Worm (Caenorhabditis elegans): Measurements from ENCODE around the gene T07A5.7.

T07A5.7 gene

DNA sequence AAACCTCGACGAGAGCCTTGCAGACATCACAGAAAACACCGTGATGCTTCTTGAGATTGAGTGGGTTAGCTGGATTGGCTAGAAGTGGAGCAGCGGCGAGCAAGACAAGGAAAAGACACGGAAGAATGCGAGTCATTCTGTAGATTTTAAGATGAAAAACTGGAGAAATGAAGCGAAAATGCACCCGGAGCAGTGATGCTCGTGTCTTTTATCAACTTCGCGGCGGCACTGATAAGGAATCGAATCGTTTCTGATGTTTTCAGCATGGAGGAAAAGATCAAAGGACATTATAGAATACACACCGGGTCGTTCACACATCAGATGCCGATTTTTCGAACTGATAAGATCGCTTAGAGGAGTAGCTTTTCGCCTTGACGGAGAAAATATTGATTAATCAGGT is 44.5 kb upstream of the T07A5.7 start, which contains the start of gene spp-1:
TSS of gene spp-1 (minus strand) at position 287 of the 400 bp plus-strand sequence.
- TF ChIP-seq crh-2 (tag; optimal IDR thresholded peaks at IDR 0.05) = peak; percentile 38
- no peak for TF ChIP-seq nhr-12 (tag; optimal IDR thresholded peaks at IDR 0.05)
- TF ChIP-seq fos-1 (tag; optimal IDR thresholded peaks at IDR 0.05) = peak; percentile 75
- no peak for TF ChIP-seq sma-3 (GFP tag; optimal IDR thresholded peaks at IDR 0.05)
- peak; percentile 54 for TF ChIP-seq sma-9 (GFP tag; optimal IDR thresholded peaks at IDR 0.05)
- no peak for TF ChIP-seq sma-9 (tag; optimal IDR thresholded peaks at IDR 0.05)
- peak; percentile 37 for TF ChIP-seq gmeb-1 (tag; optimal IDR thresholded peaks at IDR 0.05)

DNA sequence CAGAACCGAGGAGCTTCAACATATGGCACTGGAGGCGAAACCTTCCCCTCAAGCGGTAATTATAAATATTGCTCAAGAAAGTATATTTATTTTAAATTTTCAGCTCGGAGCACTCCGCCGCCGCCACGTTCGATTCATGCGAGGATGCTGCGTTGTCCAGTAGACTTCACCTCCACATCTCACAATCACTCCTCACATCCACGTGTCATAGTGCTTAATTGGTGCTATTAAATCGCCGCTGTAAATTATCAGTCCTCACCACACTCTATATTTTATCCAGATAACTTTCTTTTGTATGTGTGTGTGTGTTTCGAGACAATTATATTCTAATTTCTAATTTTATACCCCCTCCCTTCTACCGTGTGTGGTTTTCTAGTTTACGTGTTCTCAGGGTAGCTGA is 43.7 kb upstream of the T07A5.7 start:
- TF ChIP-seq mab-5 (tag; optimal IDR thresholded peaks at IDR 0.05) (no peak), dmd-4 (tag; optimal IDR thresholded peaks at IDR 0.05) (no peak), crh-2 (tag; optimal IDR thresholded peaks at IDR 0.05) (peak; percentile 25), sma-9 (GFP tag; optimal IDR thresholded peaks at IDR 0.05) (no peak), sma-9 (tag; optimal IDR thresholded peaks at IDR 0.05) (no peak), ztf-4 (tag; optimal IDR thresholded peaks at IDR 0.05) (no peak), gmeb-1 (tag; optimal IDR thresholded peaks at IDR 0.05) (no peak), nhr-6 (tag; optimal IDR thresholded peaks at IDR 0.05) (no peak)

DNA sequence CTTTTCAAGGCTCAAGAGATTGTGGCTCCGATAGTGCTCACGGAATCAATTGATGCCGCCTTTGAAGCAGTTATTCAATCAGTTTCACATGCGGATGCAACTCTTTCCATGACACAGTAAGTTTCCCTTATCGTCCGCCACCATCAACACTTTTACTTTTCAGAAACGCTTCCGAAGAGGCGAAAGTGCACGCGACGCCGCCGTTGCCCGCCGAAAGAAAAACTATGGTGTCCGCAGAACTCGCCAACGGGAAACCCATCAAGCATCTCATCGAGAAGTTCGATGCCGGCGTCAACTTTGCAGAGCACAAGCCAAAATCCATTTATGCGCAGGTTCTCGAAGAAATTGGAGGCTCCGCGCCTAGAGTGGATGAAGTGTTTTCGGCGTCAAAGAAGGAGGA is 42.5 kb upstream of the T07A5.7 start:
- no peak for TF ChIP-seq ztf-4 (tag; optimal IDR thresholded peaks at IDR 0.05)
- no peak for TF ChIP-seq nhr-12 (tag; optimal IDR thresholded peaks at IDR 0.05)
- TF ChIP-seq nhr-21 (tag; optimal IDR thresholded peaks at IDR 0.05) = no peak
- TF ChIP-seq skn-1 (tag; optimal IDR thresholded peaks at IDR 0.05) = no peak
- no peak for TF ChIP-seq unc-55 (GFP tag; optimal IDR thresholded peaks at IDR 0.05)
- no peak for TF ChIP-seq ZK546.5 (tag; optimal IDR thresholded peaks at IDR 0.05)
- TF ChIP-seq blmp-1 (tag; optimal IDR thresholded peaks at IDR 0.05; ENCODE audit: insufficient read depth) = no peak
- TF ChIP-seq R02D3.7 (tag; optimal IDR thresholded peaks at IDR 0.05) = no peak
- TF ChIP-seq lin-13 (GFP tag; optimal IDR thresholded peaks at IDR 0.05) = no peak
- no peak for TF ChIP-seq fos-1 (tag; optimal IDR thresholded peaks at IDR 0.05)
- no peak for TF ChIP-seq nhr-129 (tag; optimal IDR thresholded peaks at IDR 0.05)
- no peak for TF ChIP-seq aly-2 (tag; optimal IDR thresholded peaks at IDR 0.05)
- TF ChIP-seq ceh-82 (tag; optimal IDR thresholded peaks at IDR 0.05) = no peak
- TF ChIP-seq crh-2 (tag; optimal IDR thresholded peaks at IDR 0.05) = no peak
- no peak for TF ChIP-seq sem-4 (tag; optimal IDR thresholded peaks at IDR 0.05)
- no peak for TF ChIP-seq nhr-237 (tag; optimal IDR thresholded peaks at IDR 0.05)
- no peak for TF ChIP-seq peb-1 (tag; optimal IDR thresholded peaks at IDR 0.05)
- TF ChIP-seq ama-1 (optimal IDR thresholded peaks at IDR 0.05) = no peak
- no peak for TF ChIP-seq nhr-6 (tag; optimal IDR thresholded peaks at IDR 0.05)

DNA sequence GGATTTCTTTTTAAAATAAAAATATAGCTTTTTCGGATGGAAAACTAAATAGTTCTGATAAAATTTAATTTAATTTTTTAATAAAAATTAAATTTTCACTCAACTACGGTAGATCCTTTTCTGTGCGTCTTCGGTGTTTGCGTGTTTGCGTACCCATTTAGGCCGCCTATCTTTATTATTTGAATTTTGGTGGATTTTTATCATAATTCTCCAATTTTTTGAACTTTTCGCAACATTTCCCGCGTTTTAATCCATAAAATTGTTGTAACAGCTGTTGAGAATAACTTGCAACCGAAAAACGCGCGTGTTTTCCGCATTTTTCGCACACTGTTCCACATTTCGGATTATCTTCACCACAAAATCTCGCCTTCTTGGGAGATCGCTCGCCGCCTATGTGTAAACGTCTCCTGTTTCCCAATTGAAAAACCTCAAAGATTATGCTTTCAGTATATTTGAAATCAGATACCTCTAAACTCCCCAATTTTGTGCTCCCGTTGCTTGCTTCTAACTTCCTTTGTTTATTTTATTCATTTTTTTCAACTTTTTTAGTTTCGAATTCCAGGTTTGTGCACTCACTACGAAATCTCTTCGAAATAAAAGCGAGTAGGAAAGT is 40.8 kb upstream of the T07A5.7 start, which contains the start of gene T07C4.3:
TSS of gene T07C4.3 (plus strand) at position 563 of the 613 bp plus-strand sequence.
- TF ChIP-seq dmd-4 (tag; optimal IDR thresholded peaks at IDR 0.05) (no peak), sma-3 (GFP tag; optimal IDR thresholded peaks at IDR 0.05) (no peak), gmeb-1 (tag; optimal IDR thresholded peaks at IDR 0.05) (no peak), mdl-1 (tag; optimal IDR thresholded peaks at IDR 0.05) (no peak), zag-1 (tag; optimal IDR thresholded peaks at IDR 0.05) (no peak)

DNA sequence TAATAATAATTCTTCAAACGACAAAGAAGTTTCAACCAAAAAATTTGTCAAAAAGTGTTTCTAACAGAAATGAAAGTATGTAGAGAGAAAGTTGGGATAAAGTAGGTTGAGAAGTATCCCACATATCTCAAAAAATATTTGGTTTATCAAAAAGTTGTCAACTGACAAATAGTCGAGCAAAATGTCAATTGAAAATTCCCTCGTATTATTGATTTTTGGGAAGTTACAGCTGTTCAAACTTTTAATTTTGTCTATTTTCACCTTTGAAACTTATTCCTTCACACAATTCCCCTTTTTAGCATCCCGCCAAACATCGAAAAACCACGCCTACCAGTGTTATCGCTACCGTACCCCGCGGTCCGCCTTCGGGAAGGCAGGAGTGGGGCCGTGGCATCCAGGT is 36.1 kb upstream of the T07A5.7 start, which contains the start of gene tbx-8:
TSS of gene tbx-8 (plus strand) at position 301 of the 400 bp plus-strand sequence.
- no peak for TF ChIP-seq mbf-1 (tag; optimal IDR thresholded peaks at IDR 0.05)
- TF ChIP-seq ztf-1 (GFP tag; conservative IDR thresholded peaks at IDR 0.05) = no peak
- no peak for TF ChIP-seq R02D3.7 (tag; optimal IDR thresholded peaks at IDR 0.05)
- TF ChIP-seq ama-1 (optimal IDR thresholded peaks at IDR 0.05) = no peak
- TF ChIP-seq fos-1 (tag; optimal IDR thresholded peaks at IDR 0.05) = no peak
- TF ChIP-seq crh-2 (tag; optimal IDR thresholded peaks at IDR 0.05) = no peak
- no peak for TF ChIP-seq ztf-4 (tag; optimal IDR thresholded peaks at IDR 0.05)
- TF ChIP-seq nhr-23 (tag; optimal IDR thresholded peaks at IDR 0.05) = no peak

DNA sequence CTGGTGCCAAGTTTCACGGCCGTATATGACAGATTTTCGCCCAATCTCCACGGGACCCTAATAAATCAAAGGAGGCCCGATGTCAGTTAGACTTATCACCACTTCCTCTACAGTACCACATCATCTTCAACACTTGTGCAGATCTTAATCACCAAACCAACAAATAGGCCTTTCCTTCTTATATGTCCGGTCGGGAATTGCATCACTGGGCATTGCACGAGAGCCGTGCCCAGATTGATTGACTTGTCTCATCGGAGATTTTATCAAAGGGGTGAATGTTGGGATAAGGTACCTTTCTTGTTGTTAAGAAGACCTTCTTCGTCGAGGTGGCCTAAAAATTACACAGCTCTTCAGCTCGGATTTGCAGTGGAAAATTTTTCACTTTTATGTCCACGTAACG is 33.8 kb upstream of the T07A5.7 start:
- TF ChIP-seq sma-3 (GFP tag; optimal IDR thresholded peaks at IDR 0.05) = no peak
- TF ChIP-seq blmp-1 (tag; optimal IDR thresholded peaks at IDR 0.05; ENCODE audit: insufficient read depth) = no peak
- no peak for TF ChIP-seq fos-1 (tag; optimal IDR thresholded peaks at IDR 0.05)
- no peak for TF ChIP-seq lin-13 (GFP tag; optimal IDR thresholded peaks at IDR 0.05)
- TF ChIP-seq nhr-6 (tag; optimal IDR thresholded peaks at IDR 0.05) = no peak
- TF ChIP-seq gmeb-1 (tag; optimal IDR thresholded peaks at IDR 0.05) = no peak
- no peak for TF ChIP-seq nhr-23 (tag; optimal IDR thresholded peaks at IDR 0.05)
- TF ChIP-seq elt-1 (tag; optimal IDR thresholded peaks at IDR 0.05) = no peak
- no peak for TF ChIP-seq unc-62 (GFP tag; optimal IDR thresholded peaks at IDR 0.05)
- TF ChIP-seq nhr-237 (tag; optimal IDR thresholded peaks at IDR 0.05) = no peak
- no peak for TF ChIP-seq mdl-1 (tag; optimal IDR thresholded peaks at IDR 0.05)
- TF ChIP-seq ztf-4 (tag; optimal IDR thresholded peaks at IDR 0.05) = no peak
- no peak for TF ChIP-seq aly-2 (tag; optimal IDR thresholded peaks at IDR 0.05)

Data from whole organism, L2 larva.